Fruit fly (Drosophila melanogaster) whole organism, embryonic: ENCODE results near the gene Ufd4.

ENCODE experiments used
- Atf-2 ChIP-seq: fragments of 200-800 bp; sonication (Bioruptor generic); optimal IDR thresholded peaks from 2 replicates; lab custom pipeline; 2016; ENCODE audit warnings: missing biosample characterization, missing genetic modification characterization
- CG11093 ChIP-seq: fragments of 200-800 bp; sonication (Bioruptor generic); IDR thresholded peaks from 3 replicates; pipeline ENCODE4 v1.3.6; 2022; ENCODE audit warnings: missing biosample characterization, missing genetic modification characterization
- CG12769 ChIP-seq: fragments of 200-800 bp; sonication (Bioruptor generic); optimal IDR thresholded peaks from 2 replicates; lab custom pipeline; 2019; ENCODE audit warnings: missing biosample characterization, mild to moderate bottlenecking, missing genetic modification characterization, moderate library complexity
- CG17802 ChIP-seq: fragments of 200-800 bp; sonication (Bioruptor generic); optimal IDR thresholded peaks from 2 replicates; lab custom pipeline; 2018; ENCODE audit warnings: missing biosample characterization, mild to moderate bottlenecking, missing genetic modification characterization, moderate library complexity
- Hr51 ChIP-seq, 2 experiments: fragments of 200-800 bp; sonication (Bioruptor generic); optimal IDR thresholded peaks; 2 replicates in 1 of 2; 3 replicates in 1 of 2; lab custom pipeline; 2016 to 2018; ENCODE audit warnings: missing biosample characterization in 2 of 2, missing genetic modification characterization in 2 of 2, mild to moderate bottlenecking in 1 of 2, moderate library complexity in 1 of 2
- Hsf ChIP-seq: fragments of 200-800 bp; sonication (Bioruptor generic); optimal IDR thresholded peaks from 3 replicates; lab custom pipeline; 2016; ENCODE audit warnings: missing biosample characterization, missing genetic modification characterization
- MESR4 ChIP-seq: fragments of 200-800 bp; sonication (Bioruptor generic); optimal IDR thresholded peaks from 2 replicates; lab custom pipeline; 2018; ENCODE audit warnings: missing biosample characterization, mild to moderate bottlenecking, missing genetic modification characterization, moderate library complexity
- bab2 ChIP-seq: fragments of 200-800 bp; sonication (Bioruptor generic); optimal IDR thresholded peaks from 2 replicates; lab custom pipeline; 2016; ENCODE audit warnings: missing biosample characterization, missing genetic modification characterization
- kah ChIP-seq: fragments of 200-800 bp; sonication (Bioruptor generic); optimal IDR thresholded peaks from 2 replicates; lab custom pipeline; 2018; ENCODE audit warnings: missing biosample characterization, mild to moderate bottlenecking, missing genetic modification characterization
- nom ChIP-seq: fragments of 200-800 bp; sonication (Bioruptor generic); optimal IDR thresholded peaks from 2 replicates; lab custom pipeline; 2017; ENCODE audit warnings: missing biosample characterization, missing genetic modification characterization, mild to moderate bottlenecking, moderate library complexity, missing genetic modification reagents
- prd ChIP-seq, 3 experiments: fragments of >200 bp in 2 of 3; fragments of 200-800 bp in 1 of 3; sonication (Bioruptor generic) in 1 of 3; optimal IDR thresholded peaks in 2 of 3; IDR thresholded peaks in 1 of 3; 2 replicates in 2 of 3; 3 replicates in 1 of 3; pipeline versions ENCODE4 v1.3.6 to Lab custom; 2017 to 2022; ENCODE audit warnings: missing biosample characterization in 1 of 3, missing genetic modification characterization in 1 of 3
- zfh2 ChIP-seq: fragments of 200-800 bp; sonication (Bioruptor generic); optimal IDR thresholded peaks from 2 replicates; lab custom pipeline; 2016; ENCODE audit warnings: missing biosample characterization, missing genetic modification characterization

dm6 chr2L:10292066-10292560, at the start of gene Ufd4:
- TF ChIP-seq MESR4 (GFP tag; lab: Kevin White, UChicago) (peak; percentile 77), kah (peak; percentile 43), CG12769 (tag; lab: Kevin White, UChicago) (no peak), bab2 (GFP tag; lab: Kevin White, UChicago) (peak; percentile 56), prd (optimal IDR thresholded peaks at IDR 0.05; lab: Kevin White, UChicago) (no peak), prd (GFP tag; IDR thresholded peaks at IDR 0.05; lab: Robert Waterston, UW) (peak; percentile 75; the same call in 2 of the 3 replicates), nom (GFP tag; lab: Kevin White, UChicago) (no peak), CG17802 (tag; lab: Kevin White, UChicago) (no peak), Hsf (GFP tag; lab: Kevin White, UChicago) (no peak), Hr51 (GFP tag; optimal IDR thresholded peaks at IDR 0.05; lab: Kevin White, UChicago) (peak in 1 of 2 experiments; percentile 56), CG11093 (no peak), Atf-2 (peak; percentile 27), zfh2 (GFP tag; lab: Kevin White, UChicago) (peak; percentile 60)
